Fruit fly (Drosophila melanogaster) whole organism, embryonic: ENCODE data around the gene CG13026.

Source experiments
- CG10565 ChIP-seq: fragments of 200-800 bp; sonication (Bioruptor generic); optimal IDR thresholded peaks from 3 replicates; lab custom pipeline; 2016; ENCODE audit warnings: missing biosample characterization, mild to moderate bottlenecking, missing genetic modification characterization
- CG11504 ChIP-seq: fragments of 200-800 bp; sonication (Bioruptor generic); optimal IDR thresholded peaks from 3 replicates; lab custom pipeline; 2019; ENCODE audit warnings: missing biosample characterization, mild to moderate bottlenecking, missing genetic modification characterization, moderate library complexity
- CG14965 ChIP-seq: fragments of 200-800 bp; sonication (Bioruptor generic); optimal IDR thresholded peaks from 2 replicates; lab custom pipeline; 2016; ENCODE audit warnings: missing biosample characterization, missing genetic modification characterization, borderline replicate concordance
- CG4730 ChIP-seq: fragments of 200-800 bp; sonication (Bioruptor generic); IDR thresholded peaks from 2 replicates; pipeline ENCODE4 v1.3.6; 2022; ENCODE audit warnings: missing biosample characterization, missing genetic modification characterization
- CG9876 ChIP-seq: fragments of 200-800 bp; sonication (Bioruptor generic); optimal IDR thresholded peaks from 2 replicates; lab custom pipeline; 2016; ENCODE audit warnings: missing biosample characterization, missing genetic modification characterization
- H15 ChIP-seq: fragments of 200-800 bp; sonication (Bioruptor generic); IDR thresholded peaks from 3 replicates; pipeline ENCODE4 v1.3.6; 2022; ENCODE audit warnings: missing biosample characterization, missing genetic modification characterization
- HLH54F ChIP-seq: fragments of 200-800 bp; sonication (Bioruptor generic); optimal IDR thresholded peaks from 3 replicates; lab custom pipeline; 2016; ENCODE audit warnings: missing biosample characterization, missing genetic modification characterization
- MTF-1 ChIP-seq: fragments of 200-800 bp; sonication (Bioruptor generic); optimal IDR thresholded peaks from 2 replicates; lab custom pipeline; 2018; ENCODE audit warnings: missing biosample characterization, mild to moderate bottlenecking, missing genetic modification characterization, borderline replicate concordance

DNA sequence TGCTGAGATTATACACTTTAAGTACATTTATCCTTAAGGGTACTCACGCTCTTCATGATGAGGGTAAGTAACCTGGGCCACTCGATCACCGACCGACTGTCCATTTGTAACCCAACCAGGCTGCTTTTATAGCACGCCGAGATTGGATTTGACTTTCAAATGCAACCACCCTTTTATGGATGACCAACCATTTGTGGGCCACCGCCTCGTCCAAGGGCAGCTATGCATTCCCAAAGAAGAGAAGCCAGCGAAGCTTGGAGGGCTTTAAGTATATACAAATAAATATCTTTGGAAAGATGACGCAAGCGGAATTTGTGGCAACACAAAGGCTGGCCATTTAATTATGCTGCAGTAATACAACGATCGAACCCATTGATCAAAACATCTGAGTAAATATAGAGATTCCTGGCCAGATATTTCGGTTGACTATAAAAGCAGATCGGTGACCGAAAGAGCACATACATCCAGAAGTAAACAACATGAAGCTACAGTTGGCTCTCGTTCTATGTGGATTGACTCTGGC, at the start of gene CG13026, which contains the start of gene PGRP-SB2:
- TF ChIP-seq CG11504 (tag; lab: Kevin White, UChicago) = no peak
- TF ChIP-seq MTF-1 (GFP tag; lab: Kevin White, UChicago) = no peak
- no peak for TF ChIP-seq CG4730 (GFP tag; lab: Robert Waterston, UW)
- TF ChIP-seq H15 (GFP tag; lab: Robert Waterston, UW) = no peak
- TF ChIP-seq CG10565 (GFP tag; lab: Kevin White, UChicago) = no peak
- TF ChIP-seq CG14965 (GFP tag; lab: Kevin White, UChicago) = no peak
- TF ChIP-seq CG9876 (GFP tag; lab: Kevin White, UChicago) = no peak
- TF ChIP-seq HLH54F = no peak
